Worm (Caenorhabditis elegans) whole organism, L2 larva: ENCODE results near the gene thoc-1.

Experiments
- alr-1 ChIP-seq: fragments of 150-350 bp; optimal IDR thresholded peaks from 2 replicates; lab custom pipeline; 2014; ENCODE audit warnings: missing biosample characterization, missing genetic modification characterization
- aly-2 ChIP-seq: fragments of 150-350 bp; optimal IDR thresholded peaks from 2 replicates; lab custom pipeline; 2014; ENCODE audit warnings: missing biosample characterization, missing genetic modification characterization
- blmp-1 ChIP-seq: sonication (generic microtip); optimal IDR thresholded peaks from 2 replicates; lab custom pipeline; 2017; ENCODE audit warnings: missing genetic modification characterization, mild to moderate bottlenecking, missing compliant biosample characterization, antibody characterized with exemption, moderate library complexity; ENCODE audit not compliant: insufficient read depth
- lin-13 ChIP-seq: fragments of 150-350 bp; optimal IDR thresholded peaks from 2 replicates; lab custom pipeline; 2014; ENCODE audit warnings: missing biosample characterization, missing genetic modification reagents, missing genetic modification characterization
- lin-39 ChIP-seq: fragments of 150-350 bp; optimal IDR thresholded peaks from 2 replicates; lab custom pipeline; 2014; ENCODE audit warnings: missing biosample characterization, missing genetic modification reagents, missing genetic modification characterization
- mab-5 ChIP-seq: fragments of 150-350 bp; optimal IDR thresholded peaks from 2 replicates; lab custom pipeline; 2014; ENCODE audit warnings: missing biosample characterization, missing genetic modification characterization
- mdl-1 ChIP-seq, 2 experiments: fragments of 150-350 bp in 1 of 2; sonication (generic microtip) in 1 of 2; optimal IDR thresholded peaks; 2 replicates each; lab custom pipeline; 2017; ENCODE audit warnings: missing biosample characterization in 2 of 2, missing genetic modification characterization in 2 of 2
- nhr-11 ChIP-seq: fragments of 150-350 bp; optimal IDR thresholded peaks from 2 replicates; lab custom pipeline; 2014; ENCODE audit warnings: missing biosample characterization, missing genetic modification characterization
- nhr-21 ChIP-seq: fragments of 150-350 bp; optimal IDR thresholded peaks from 2 replicates; lab custom pipeline; 2014; ENCODE audit warnings: missing biosample characterization, missing genetic modification characterization
- sma-9 ChIP-seq, 2 experiments: fragments of 150-350 bp in 1 of 2; sonication (generic microtip) in 1 of 2; optimal IDR thresholded peaks; 2 replicates each; lab custom pipeline; 2014 to 2016; ENCODE audit warnings: missing genetic modification characterization in 2 of 2, mild to moderate bottlenecking in 1 of 2, missing biosample characterization in 1 of 2, missing compliant biosample characterization in 1 of 2, missing genetic modification reagents in 1 of 2, moderate library complexity in 1 of 2
- unc-55 ChIP-seq: fragments of 150-350 bp; sonication (generic microtip); optimal IDR thresholded peaks from 3 replicates; lab custom pipeline; 2014; ENCODE audit warnings: missing biosample characterization, missing genetic modification reagents, missing genetic modification characterization

DNA sequence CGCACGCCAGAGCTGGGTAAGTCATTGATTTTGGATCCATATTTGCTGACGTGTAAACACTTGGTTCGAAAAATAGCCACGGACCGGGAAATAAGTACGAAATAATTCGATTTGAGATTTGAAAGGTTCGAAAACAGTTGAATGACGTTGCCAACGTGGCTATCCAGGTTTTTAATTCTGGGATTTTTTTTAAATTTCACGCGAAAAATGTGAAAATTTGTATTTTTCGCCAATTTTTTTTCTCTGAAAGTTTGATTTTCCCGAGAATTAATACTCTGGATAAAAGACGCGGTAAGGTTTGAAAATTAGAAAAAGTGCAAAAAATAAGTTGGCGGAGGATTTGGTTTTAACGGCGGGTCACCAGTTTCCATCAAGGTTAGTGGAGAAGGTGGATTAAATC is 38.9 kb downstream of the thoc-1 start, which contains the start of gene fbxc-48:
- no peak for TF ChIP-seq blmp-1
- no peak for TF ChIP-seq sma-9 (GFP tag; optimal IDR thresholded peaks at IDR 0.05; lab: Kevin White, UChicago)
- TF ChIP-seq sma-9 (tag; optimal IDR thresholded peaks at IDR 0.05; lab: Kevin White, UChicago) = no peak
- no peak for TF ChIP-seq nhr-11 (tag; lab: Kevin White, UChicago)
- TF ChIP-seq nhr-21 = no peak
- TF ChIP-seq mdl-1 (tag; optimal IDR thresholded peaks at IDR 0.05; lab: Kevin White, UChicago) = no peak
- no peak for TF ChIP-seq mab-5 (tag; lab: Kevin White, UChicago)
- TF ChIP-seq unc-55 = no peak
- TF ChIP-seq alr-1 (tag; lab: Kevin White, UChicago) = no peak
- TF ChIP-seq lin-39 = no peak
- TF ChIP-seq lin-13 (GFP tag; lab: Kevin White, UChicago) = no peak
- TF ChIP-seq aly-2 (tag; lab: Kevin White, UChicago) = no peak
